Worm (Caenorhabditis elegans) whole organism, L1 larva: ENCODE measurements around the gene ZK666.2.

Experiments used
- C04F5.9 ChIP-seq: sonication (generic microtip); optimal IDR thresholded peaks from 2 replicates; lab custom pipeline; 2016; ENCODE audit warnings: missing genetic modification characterization, missing compliant biosample characterization
- C34B4.2 ChIP-seq: sonication (generic microtip); optimal IDR thresholded peaks from 2 replicates; lab custom pipeline; 2017; ENCODE audit warnings: mild to moderate bottlenecking, missing genetic modification characterization, missing compliant biosample characterization
- aha-1 ChIP-seq: fragments of 150-350 bp; optimal IDR thresholded peaks from 2 replicates; lab custom pipeline; 2014; ENCODE audit warnings: missing biosample characterization, missing genetic modification characterization
- aly-2 ChIP-seq: fragments of 150-350 bp; optimal IDR thresholded peaks from 2 replicates; lab custom pipeline; 2014; ENCODE audit warnings: missing biosample characterization, missing genetic modification characterization
- ama-1 ChIP-seq: fragments of 150-350 bp; optimal IDR thresholded peaks from 2 replicates; lab custom pipeline; 2014
- blmp-1 ChIP-seq: fragments of 150-350 bp; optimal IDR thresholded peaks from 2 replicates; lab custom pipeline; 2014; ENCODE audit warnings: missing biosample characterization, missing genetic modification characterization
- ceh-8 ChIP-seq: fragments of 200-800 bp; sonication (Bioruptor generic); optimal IDR thresholded peaks from 2 replicates; lab custom pipeline; 2018; ENCODE audit warnings: mild to moderate bottlenecking, missing genetic modification characterization, moderate library complexity, missing compliant biosample characterization
- ceh-82 ChIP-seq, 3 experiments: fragments of 150-350 bp in 1 of 3; sonication (generic microtip) in 2 of 3; optimal IDR thresholded peaks; 2 replicates each; lab custom pipeline; 2014 to 2017; ENCODE audit warnings: missing biosample characterization in 3 of 3, missing genetic modification characterization in 3 of 3
- ceh-90 ChIP-seq: sonication (generic microtip); optimal IDR thresholded peaks from 2 replicates; lab custom pipeline; 2016; ENCODE audit warnings: missing genetic modification characterization, missing compliant biosample characterization
- ces-1 ChIP-seq: fragments of 150-350 bp; optimal IDR thresholded peaks from 2 replicates; lab custom pipeline; 2014; ENCODE audit warnings: missing biosample characterization, missing genetic modification reagents, missing genetic modification characterization
- dpl-1 ChIP-seq, 3 experiments: fragments of 150-350 bp in 2 of 3; sonication (generic microtip) in 1 of 3; optimal IDR thresholded peaks; 2 replicates each; lab custom pipeline; 2014 to 2017; ENCODE audit warnings: missing biosample characterization in 3 of 3, missing genetic modification characterization in 3 of 3, missing genetic modification reagents in 3 of 3
- efl-1 ChIP-seq, 4 experiments: fragments of 150-350 bp; optimal IDR thresholded peaks in 3 of 4; peaks in 1 of 4; 1 replicate in 1 of 4; 2 replicates in 3 of 4; lab custom pipeline; 2014; ENCODE audit warnings: missing biosample characterization in 2 of 4, missing genetic modification characterization in 2 of 4, missing genetic modification reagents in 2 of 4
- elt-2 ChIP-seq: sonication (generic microtip); optimal IDR thresholded peaks from 2 replicates; lab custom pipeline; 2016; ENCODE audit warnings: missing genetic modification characterization, mild to moderate bottlenecking, inconsistent platforms, missing compliant biosample characterization, missing genetic modification reagents
- elt-3 ChIP-seq, 6 experiments: fragments of 150-350 bp in 1 of 6; sonication (generic microtip); optimal IDR thresholded peaks; 2 replicates each; lab custom pipeline; 2017 to 2018; ENCODE audit warnings: missing biosample characterization in 6 of 6, missing genetic modification characterization in 6 of 6, inconsistent platforms in 1 of 6
- ets-5 ChIP-seq: fragments of 200-800 bp; sonication (Bioruptor generic); IDR thresholded peaks from 2 replicates; pipeline ENCODE4 v1.3.6; 2022; ENCODE audit warnings: missing genetic modification characterization, missing compliant biosample characterization
- fos-1 ChIP-seq: fragments of 150-350 bp; optimal IDR thresholded peaks from 2 replicates; lab custom pipeline; 2014; ENCODE audit warnings: missing biosample characterization, missing genetic modification characterization
- hlh-4 ChIP-seq: sonication (generic microtip); optimal IDR thresholded peaks from 2 replicates; lab custom pipeline; 2016; ENCODE audit warnings: mild to moderate bottlenecking, missing genetic modification characterization, missing compliant biosample characterization
- isw-1 ChIP-seq: fragments of 200-800 bp; sonication (Bioruptor generic); IDR thresholded peaks from 2 replicates; pipeline ENCODE4 v1.3.6; 2022; ENCODE audit warnings: missing genetic modification characterization, missing compliant biosample characterization
- lin-15B ChIP-seq: fragments of 150-350 bp; sonication (generic microtip); optimal IDR thresholded peaks from 3 replicates; lab custom pipeline; 2014; ENCODE audit warnings: missing biosample characterization, missing genetic modification characterization
- lin-35 ChIP-seq, 2 experiments: fragments of 150-350 bp; optimal IDR thresholded peaks; 2 replicates each; lab custom pipeline; 2014; ENCODE audit warnings: missing biosample characterization in 2 of 2, missing genetic modification characterization in 2 of 2, missing genetic modification reagents in 2 of 2
- lin-39 ChIP-seq: fragments of 150-350 bp; optimal IDR thresholded peaks from 2 replicates; lab custom pipeline; 2014; ENCODE audit warnings: missing biosample characterization, missing genetic modification reagents, missing genetic modification characterization
- lsy-2 ChIP-seq, 2 experiments: fragments of 150-350 bp; optimal IDR thresholded peaks; 2 replicates each; lab custom pipeline; 2014; ENCODE audit warnings: missing biosample characterization in 2 of 2, missing genetic modification characterization in 2 of 2
- mab-9 ChIP-seq: fragments of 200-800 bp; sonication (Bioruptor generic); IDR thresholded peaks from 2 replicates; pipeline ENCODE4 v1.3.6; 2022; ENCODE audit warnings: missing genetic modification reagents, missing genetic modification characterization, missing compliant biosample characterization
- mef-2 ChIP-seq: fragments of 150-350 bp; optimal IDR thresholded peaks from 2 replicates; lab custom pipeline; 2014; ENCODE audit warnings: missing biosample characterization, missing genetic modification characterization
- mep-1 ChIP-seq: fragments of 150-350 bp; optimal IDR thresholded peaks from 2 replicates; lab custom pipeline; 2014; ENCODE audit warnings: missing biosample characterization, missing genetic modification characterization
- nhr-11 ChIP-seq: fragments of 150-350 bp; optimal IDR thresholded peaks from 2 replicates; lab custom pipeline; 2014; ENCODE audit warnings: missing biosample characterization, missing genetic modification characterization
- nhr-28 ChIP-seq: fragments of 150-350 bp; optimal IDR thresholded peaks from 2 replicates; lab custom pipeline; 2014; ENCODE audit warnings: missing biosample characterization, missing genetic modification characterization
- nhr-47 ChIP-seq: sonication (generic microtip); optimal IDR thresholded peaks from 2 replicates; lab custom pipeline; 2016; ENCODE audit warnings: mild to moderate bottlenecking, missing genetic modification characterization, moderate library complexity, missing compliant biosample characterization
- nhr-71 ChIP-seq: sonication (generic microtip); optimal IDR thresholded peaks from 2 replicates; lab custom pipeline; 2016; ENCODE audit warnings: mild to moderate bottlenecking, missing genetic modification characterization, moderate library complexity, missing compliant biosample characterization
- nhr-84 ChIP-seq: sonication (generic microtip); optimal IDR thresholded peaks from 2 replicates; lab custom pipeline; 2017; ENCODE audit warnings: missing biosample characterization, missing genetic modification characterization
- nhr-85 ChIP-seq: sonication (generic microtip); peaks from one replicate; lab custom pipeline; 2016; ENCODE audit warnings: missing genetic modification characterization, inconsistent platforms, missing compliant biosample characterization
- nhr-90 ChIP-seq: sonication (generic microtip); optimal IDR thresholded peaks from 2 replicates; lab custom pipeline; 2016; ENCODE audit warnings: mild to moderate bottlenecking, missing genetic modification characterization, missing compliant biosample characterization; ENCODE audit not compliant: poor library complexity
- pag-3 ChIP-seq: sonication (generic microtip); optimal IDR thresholded peaks from 2 replicates; lab custom pipeline; 2017; ENCODE audit warnings: missing genetic modification characterization, mild to moderate bottlenecking, missing compliant biosample characterization, antibody characterized with exemption, borderline replicate concordance; ENCODE audit not compliant: insufficient read depth
- snu-23 ChIP-seq: sonication (generic microtip); optimal IDR thresholded peaks from 2 replicates; lab custom pipeline; 2016; ENCODE audit warnings: missing genetic modification characterization, missing compliant biosample characterization
- tbx-2 ChIP-seq: sonication (generic microtip); optimal IDR thresholded peaks from 2 replicates; lab custom pipeline; 2016; ENCODE audit warnings: missing genetic modification characterization, missing compliant biosample characterization
- unc-130 ChIP-seq: fragments of 150-350 bp; optimal IDR thresholded peaks from 2 replicates; lab custom pipeline; 2017; ENCODE audit warnings: missing biosample characterization, missing genetic modification characterization, inconsistent platforms
- unc-62 ChIP-seq: fragments of 150-350 bp; optimal IDR thresholded peaks from 2 replicates; lab custom pipeline; 2014; ENCODE audit warnings: missing biosample characterization, missing genetic modification reagents, missing genetic modification characterization
- xbp-1 ChIP-seq: sonication (generic microtip); optimal IDR thresholded peaks from 2 replicates; lab custom pipeline; 2016; ENCODE audit warnings: missing genetic modification characterization, missing compliant biosample characterization
- zag-1 ChIP-seq: fragments of 150-350 bp; optimal IDR thresholded peaks from 2 replicates; lab custom pipeline; 2014; ENCODE audit warnings: missing biosample characterization, missing genetic modification characterization
- zip-4 ChIP-seq: fragments of 200-800 bp; sonication (Bioruptor generic); optimal IDR thresholded peaks from 2 replicates; lab custom pipeline; 2018; ENCODE audit warnings: mild to moderate bottlenecking, missing genetic modification characterization, moderate library complexity, missing compliant biosample characterization
- ztf-11 ChIP-seq, 2 experiments: sonication (generic microtip); optimal IDR thresholded peaks; 2 replicates each; lab custom pipeline; 2016 to 2017; ENCODE audit warnings: missing genetic modification characterization in 2 of 2, missing biosample characterization in 1 of 2, missing compliant biosample characterization in 1 of 2
- ztf-4 ChIP-seq: fragments of 150-350 bp; optimal IDR thresholded peaks from 2 replicates; lab custom pipeline; 2014; ENCODE audit warnings: missing biosample characterization, missing genetic modification characterization

ZK666.2 gene

ce11 chrII:10461207-10461606, 10.5 kb downstream of the ZK666.2 start, which contains the start of gene ZK673.5:
ZK673.5 (plus strand) TSS chrII:10461507.
- no peak for TF ChIP-seq mef-2
- no peak for TF ChIP-seq ceh-90 (tag; lab: Kevin White, UChicago)
- no peak for TF ChIP-seq aly-2 (tag; lab: Kevin White, UChicago)
- TF ChIP-seq xbp-1 (tag; lab: Kevin White, UChicago) = no peak
- no peak for TF ChIP-seq ets-5
- TF ChIP-seq elt-3 (tag; optimal IDR thresholded peaks at IDR 0.05; lab: Kevin White, UChicago) = no peak
- no peak for TF ChIP-seq blmp-1 (tag; lab: Kevin White, UChicago)
- no peak for TF ChIP-seq mep-1 (tag; lab: Kevin White, UChicago)
- TF ChIP-seq zag-1 (tag; lab: Kevin White, UChicago) = no peak
- TF ChIP-seq ceh-8 = no peak
- TF ChIP-seq C34B4.2 (tag; lab: Kevin White, UChicago) = no peak
- TF ChIP-seq unc-130 (tag; lab: Kevin White, UChicago) = no peak
- no peak for TF ChIP-seq nhr-11 (tag; lab: Kevin White, UChicago)
- TF ChIP-seq C04F5.9 (tag; lab: Kevin White, UChicago) = no peak
- TF ChIP-seq nhr-28 (tag; lab: Kevin White, UChicago) = no peak
- no peak for TF ChIP-seq nhr-84 (tag; lab: Kevin White, UChicago)
- TF ChIP-seq aha-1 (tag; lab: Kevin White, UChicago) = no peak

DNA sequence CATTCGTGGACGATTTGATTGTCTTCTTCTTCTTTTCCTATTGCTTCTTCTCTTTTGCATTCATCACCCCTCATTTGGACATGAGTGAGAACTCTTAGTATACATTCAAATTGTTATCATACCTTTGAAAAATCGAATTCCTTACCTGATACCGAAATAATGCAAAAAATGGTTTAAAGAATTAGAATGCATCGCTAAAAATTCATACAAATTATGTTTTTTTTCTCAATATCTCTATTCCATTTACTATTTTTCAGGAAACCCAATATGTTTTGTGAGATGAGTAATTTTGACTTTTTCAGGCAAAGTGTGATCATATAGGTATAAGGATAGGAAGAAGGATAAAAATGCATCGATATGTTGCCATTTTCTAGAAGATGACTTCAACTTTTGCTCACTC, 14.7 kb downstream of the ZK666.2 start, which contains the start of gene ZK673.11:
ZK673.11 (plus strand) TSS at position 301 of the 400 bp plus-strand sequence.
- TF ChIP-seq ztf-11 (tag; optimal IDR thresholded peaks at IDR 0.05; lab: Kevin White, UChicago) (no peak), mab-9 (GFP tag; lab: Robert Waterston, UW) (no peak), lin-35 (GFP tag; optimal IDR thresholded peaks at IDR 0.05; lab: Kevin White, UChicago) (no peak)
- TF ChIP-seq, all 84 proteins: peak for 0

- TF ChIP-seq lin-39 (tag; lab: Kevin White, UChicago) = no peak
- TF ChIP-seq fos-1 (tag; lab: Kevin White, UChicago) = no peak
- TF ChIP-seq nhr-47 (tag; lab: Kevin White, UChicago) = no peak
- TF ChIP-seq C04F5.9 (tag; lab: Kevin White, UChicago) = no peak
- TF ChIP-seq lsy-2 (tag; optimal IDR thresholded peaks at IDR 0.05; lab: Kevin White, UChicago) = no peak
- no peak for TF ChIP-seq zip-4 (GFP tag; lab: Kevin White, UChicago)
- TF ChIP-seq tbx-2 (tag; lab: Kevin White, UChicago) = no peak
- TF ChIP-seq aly-2 (tag; lab: Kevin White, UChicago) = no peak
- TF ChIP-seq hlh-4 (tag; lab: Kevin White, UChicago) = no peak
- TF ChIP-seq C34B4.2 (tag; lab: Kevin White, UChicago) = no peak
- no peak for TF ChIP-seq ama-1 (lab: Kevin White, UChicago)
- no peak for TF ChIP-seq ztf-4
- no peak for TF ChIP-seq elt-2 (tag; lab: Kevin White, UChicago)
- TF ChIP-seq ces-1 = no peak
- no peak for TF ChIP-seq pag-3
- TF ChIP-seq isw-1 (GFP tag; lab: Robert Waterston, UW) = no peak
- no peak for TF ChIP-seq unc-62 (GFP tag; lab: Kevin White, UChicago)
- no peak for TF ChIP-seq dpl-1 (GFP tag; optimal IDR thresholded peaks at IDR 0.05; lab: Kevin White, UChicago)
Observed at ce11 chrII:10452620-10453019, 19.1 kb downstream of the ZK666.2 start, which contains the start of gene ZK673.4. ZK673.4 (plus strand) TSS chrII:10452920.

DNA sequence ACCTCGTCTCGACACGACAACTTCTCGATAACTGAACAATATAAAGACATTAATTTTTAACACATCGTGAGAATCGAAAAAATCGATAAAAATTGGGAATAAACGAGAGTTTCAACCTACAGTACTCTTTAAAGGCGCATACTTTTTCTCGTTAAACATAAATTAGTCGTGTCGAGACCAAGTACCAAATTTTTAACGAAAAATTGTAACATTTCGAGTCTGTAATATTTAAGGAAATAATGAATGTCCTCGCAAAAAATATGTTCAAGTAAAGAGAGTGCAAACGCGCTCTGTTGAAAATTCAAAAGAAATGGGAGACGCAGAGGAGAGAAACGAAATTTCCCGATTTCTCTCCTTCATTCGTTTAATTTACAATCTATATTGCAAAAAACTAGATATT, 21.4 kb downstream of the ZK666.2 start:
- no peak for TF ChIP-seq lin-15B (tag; lab: Kevin White, UChicago)
- peak; percentile 30 for TF ChIP-seq snu-23 (GFP tag; lab: Kevin White, UChicago)
- no peak for TF ChIP-seq ces-1
- TF ChIP-seq efl-1 (optimal IDR thresholded peaks at IDR 0.05; lab: Kevin White, UChicago) = peak in 1 of 2 experiments; percentile 12
- TF ChIP-seq efl-1 (GFP tag; optimal IDR thresholded peaks at IDR 0.05 in 1 of 2; lab: Kevin White, UChicago) = peak in 1 of 2 experiments; percentile 18
- TF ChIP-seq lsy-2 (tag; optimal IDR thresholded peaks at IDR 0.05; lab: Kevin White, UChicago) = peak in 1 of 2 experiments; percentile 18
- TF ChIP-seq tbx-2 (tag; lab: Kevin White, UChicago) = peak; percentile 11
- peak; percentile 27 for TF ChIP-seq nhr-71 (tag; lab: Kevin White, UChicago)
- TF ChIP-seq nhr-47 (tag; lab: Kevin White, UChicago) = peak; percentile 10
- peak; percentile 12 for TF ChIP-seq nhr-85 (tag; lab: Kevin White, UChicago)
- no peak for TF ChIP-seq ceh-82 (tag; optimal IDR thresholded peaks at IDR 0.05; lab: Kevin White, UChicago)
- peak; percentile 11 for TF ChIP-seq blmp-1 (tag; lab: Kevin White, UChicago)
- TF ChIP-seq elt-2 (tag; lab: Kevin White, UChicago) = peak; percentile 37
- TF ChIP-seq nhr-90 (tag; lab: Kevin White, UChicago) = peak; percentile 35
- TF ChIP-seq ama-1 (lab: Kevin White, UChicago) = peak; percentile 69
- peak in 1 of 2 experiments; percentile 22 for TF ChIP-seq lin-35 (GFP tag; optimal IDR thresholded peaks at IDR 0.05; lab: Kevin White, UChicago)
- TF ChIP-seq, all 84 proteins: peak for 12
